Worm (Caenorhabditis elegans) whole organism, young adult: ENCODE data around the gene C02H6.1.

Source experiments
- F23B12.7 ChIP-seq: sonication (generic microtip); optimal IDR thresholded peaks from 2 replicates; lab custom pipeline; 2017; ENCODE audit warnings: missing genetic modification characterization, mild to moderate bottlenecking, missing compliant biosample characterization, antibody characterized with exemption, moderate library complexity; ENCODE audit not compliant: insufficient read depth
- ama-1 ChIP-seq, 3 experiments: fragments of 150-350 bp in 1 of 3; sonication (generic microtip) in 2 of 3; optimal IDR thresholded peaks; 2 replicates each; lab custom pipeline; 2014 to 2018; ENCODE audit warnings: missing biosample characterization in 2 of 3, missing genetic modification characterization in 2 of 3, missing genetic modification reagents in 2 of 3
- dpff-1 ChIP-seq: sonication (generic microtip); optimal IDR thresholded peaks from 2 replicates; lab custom pipeline; 2017; ENCODE audit warnings: mild to moderate bottlenecking, missing genetic modification characterization, missing compliant biosample characterization
- gei-17 ChIP-seq: fragments of 200-800 bp; sonication (Bioruptor generic); optimal IDR thresholded peaks from 2 replicates; lab custom pipeline; 2018; ENCODE audit warnings: mild to moderate bottlenecking, missing genetic modification characterization, missing compliant biosample characterization
- him-1 ChIP-seq: sonication (generic microtip); optimal IDR thresholded peaks from 2 replicates; lab custom pipeline; 2016; ENCODE audit warnings: missing genotype, missing genetic modification reagents, missing genetic modification characterization, missing compliant biosample characterization
- lsy-27 ChIP-seq: sonication (generic microtip); optimal IDR thresholded peaks from 2 replicates; lab custom pipeline; 2017; ENCODE audit warnings: missing genetic modification characterization, mild to moderate bottlenecking, missing compliant biosample characterization, antibody characterized with exemption, missing genotype, borderline replicate concordance; ENCODE audit not compliant: insufficient read depth
- madf-10 ChIP-seq: sonication (generic microtip); optimal IDR thresholded peaks from 2 replicates; lab custom pipeline; 2016; ENCODE audit warnings: mild to moderate bottlenecking, missing genetic modification characterization, missing compliant biosample characterization
- nhr-120 ChIP-seq: fragments of 200-800 bp; sonication (Bioruptor generic); IDR thresholded peaks from 2 replicates; pipeline ENCODE4 v1.3.6; 2022; ENCODE audit warnings: missing genetic modification characterization, missing compliant biosample characterization
- nhr-80 ChIP-seq: sonication (generic microtip); optimal IDR thresholded peaks from 2 replicates; lab custom pipeline; 2016; ENCODE audit warnings: missing genetic modification characterization, missing compliant biosample characterization
- snpc-4 ChIP-seq, 5 experiments: fragments of 150-350 bp in 1 of 5; sonication (generic microtip) in 4 of 5; optimal IDR thresholded peaks; 2 replicates each; lab custom pipeline; 2014 to 2018; ENCODE audit warnings: missing genetic modification characterization in 5 of 5, missing biosample characterization in 3 of 5, antibody characterized with exemption in 2 of 5, mild to moderate bottlenecking in 2 of 5, missing compliant biosample characterization in 2 of 5, missing genotype in 2 of 5, moderate library complexity in 2 of 5, missing genetic modification reagents in 1 of 5
- unc-62 ChIP-seq: fragments of 150-350 bp; optimal IDR thresholded peaks from 2 replicates; lab custom pipeline; 2014; ENCODE audit warnings: missing biosample characterization, missing genetic modification reagents, missing genetic modification characterization

ce11 chrV:7386052-7386573, 3.6 kb downstream of the C02H6.1 start, which contains the start of gene srp-6:
- TF ChIP-seq gei-17 (GFP tag; lab: Kevin White, UChicago) (no peak), him-1 (tag; lab: Kevin White, UChicago) (no peak), nhr-120 (no peak), unc-62 (GFP tag; lab: Kevin White, UChicago) (no peak), ama-1 (optimal IDR thresholded peaks at IDR 0.05; lab: Kevin White, UChicago) (no peak), ama-1 (GFP tag; optimal IDR thresholded peaks at IDR 0.05; lab: Kevin White, UChicago) (no peak), lsy-27 (tag; lab: Kevin White, UChicago) (no peak), madf-10 (tag; lab: Kevin White, UChicago) (no peak), nhr-80 (tag; lab: Kevin White, UChicago) (no peak), F23B12.7 (no peak), snpc-4 (GFP tag; optimal IDR thresholded peaks at IDR 0.05; lab: Kevin White, UChicago) (no peak), snpc-4 (tag; optimal IDR thresholded peaks at IDR 0.05; lab: Kevin White, UChicago) (no peak), dpff-1 (no peak)
